Worm (Caenorhabditis elegans): ENCODE measurements around the gene bir-1.

DNA sequence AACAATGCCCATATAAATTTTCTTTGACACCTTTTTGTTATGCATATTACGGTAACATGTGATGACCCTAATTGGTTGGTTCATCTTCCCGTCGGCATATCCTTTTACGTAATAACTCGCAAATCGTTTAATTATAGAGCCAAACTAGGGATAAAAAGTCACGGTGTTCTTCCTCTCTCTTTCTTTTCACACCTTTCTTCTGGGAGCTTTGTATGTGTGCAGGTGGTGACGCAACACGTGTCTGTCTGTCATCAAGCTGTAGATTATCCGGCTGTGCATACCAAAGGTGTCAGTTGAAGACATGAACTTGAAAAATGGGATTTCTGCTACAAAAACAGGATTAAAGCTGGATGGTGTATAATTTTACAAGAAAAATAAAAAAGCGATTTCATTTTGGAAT, 16.3 kb downstream of the bir-1 start:
- no peak for TF ChIP-seq nhr-76 (tag; optimal IDR thresholded peaks at IDR 0.05)
- TF ChIP-seq elt-2 (tag; optimal IDR thresholded peaks at IDR 0.05) = no peak
- TF ChIP-seq ama-1 (optimal IDR thresholded peaks at IDR 0.05) = no peak
- TF ChIP-seq unc-62 (GFP tag; optimal IDR thresholded peaks at IDR 0.05) = no peak
- no peak for TF ChIP-seq fkh-10 (GFP tag; optimal IDR thresholded peaks at IDR 0.05)
- no peak for TF ChIP-seq blmp-1 (tag; optimal IDR thresholded peaks at IDR 0.05)
- no peak for TF ChIP-seq jun-1 (tag; optimal IDR thresholded peaks at IDR 0.05)
- no peak for TF ChIP-seq nhr-12 (tag; optimal IDR thresholded peaks at IDR 0.05)
- no peak for TF ChIP-seq nhr-90 (tag; optimal IDR thresholded peaks at IDR 0.05; ENCODE audit: poor library complexity)
- TF ChIP-seq sptf-1 (tag; optimal IDR thresholded peaks at IDR 0.05) = no peak
